Worm (Caenorhabditis elegans) whole organism, early embryonic: Measurements from ENCODE around the gene rimb-1.

ENCODE experiments used
- F13C5.2 ChIP-seq: sonication (generic microtip); optimal IDR thresholded peaks from 2 replicates; lab custom pipeline; 2017; ENCODE audit warnings: mild to moderate bottlenecking, missing genetic modification characterization, inconsistent platforms, missing compliant biosample characterization
- aly-1 ChIP-seq: sonication (generic microtip); optimal IDR thresholded peaks from 2 replicates; lab custom pipeline; 2016; ENCODE audit warnings: missing genetic modification characterization, missing compliant biosample characterization
- ama-1 ChIP-seq: fragments of 150-350 bp; optimal IDR thresholded peaks from 2 replicates; lab custom pipeline; 2014
- flt-1 ChIP-seq: fragments of 200-800 bp; sonication (Bioruptor generic); IDR thresholded peaks from 2 replicates; pipeline ENCODE4 v1.3.6; 2022; ENCODE audit warnings: missing genetic modification characterization, missing compliant biosample characterization
- hmbx-1 ChIP-seq: sonication (generic microtip); optimal IDR thresholded peaks from 2 replicates; lab custom pipeline; 2016; ENCODE audit warnings: mild to moderate bottlenecking, missing genetic modification characterization, missing compliant biosample characterization
- hmg-4 ChIP-seq: fragments of 200-800 bp; sonication (Bioruptor generic); optimal IDR thresholded peaks from 2 replicates; lab custom pipeline; 2018; ENCODE audit warnings: mild to moderate bottlenecking, missing genetic modification characterization, missing compliant biosample characterization
- hnd-1 ChIP-seq: sonication (generic microtip); optimal IDR thresholded peaks from 2 replicates; lab custom pipeline; 2016; ENCODE audit warnings: missing genetic modification characterization, missing compliant biosample characterization
- sea-1 ChIP-seq: fragments of 200-800 bp; sonication (Bioruptor generic); conservative IDR thresholded peaks from 2 replicates; pipeline ENCODE4 v1.3.6; 2022; ENCODE audit warnings: missing genetic modification characterization, missing compliant biosample characterization

DNA sequence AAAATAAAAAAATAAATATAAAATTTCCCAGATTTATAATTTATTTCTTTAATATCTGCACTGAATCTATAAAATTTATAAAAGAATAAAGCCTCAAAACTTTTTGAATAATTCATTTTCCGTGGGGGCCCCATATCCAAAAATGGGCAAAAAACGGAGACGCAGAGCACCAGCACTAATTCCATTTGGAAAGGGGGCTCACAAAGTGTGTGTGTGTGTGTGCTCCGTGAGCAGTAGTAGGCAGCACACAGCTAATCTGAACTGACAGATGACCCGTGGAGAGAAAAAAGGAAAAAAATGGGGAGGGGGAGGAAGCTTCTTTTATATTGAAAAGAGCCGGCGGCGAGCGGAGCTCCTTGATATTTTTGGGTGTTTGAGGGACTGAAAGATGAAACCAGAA, 3.8 kb downstream of the rimb-1 start:
- TF ChIP-seq sea-1 = no peak
- no peak for TF ChIP-seq hmg-4 (GFP tag; lab: Kevin White, UChicago)
- no peak for TF ChIP-seq ama-1 (lab: Kevin White, UChicago)
- TF ChIP-seq F13C5.2 = no peak
- TF ChIP-seq flt-1 (GFP tag; lab: Robert Waterston, UW) = no peak
- TF ChIP-seq hnd-1 = no peak
- no peak for TF ChIP-seq aly-1 (tag; lab: Kevin White, UChicago)
- no peak for TF ChIP-seq hmbx-1 (tag; lab: Kevin White, UChicago)
